Worm (Caenorhabditis elegans) whole organism, young adult: ENCODE results near the gene hpo-18.

Source experiments
- B0019.2 ChIP-seq: fragments of 200-800 bp; sonication (Bioruptor generic); conservative IDR thresholded peaks from 2 replicates; pipeline ENCODE4 v1.3.6; 2022; ENCODE audit warnings: missing genetic modification reagents, missing genetic modification characterization, missing compliant biosample characterization
- B0035.1 ChIP-seq: sonication (generic microtip); optimal IDR thresholded peaks from 2 replicates; lab custom pipeline; 2016; ENCODE audit warnings: missing genetic modification characterization, mild to moderate bottlenecking, missing compliant biosample characterization, missing genotype, missing genetic modification reagents
- B0261.1 ChIP-seq: sonication (generic microtip); optimal IDR thresholded peaks from 2 replicates; lab custom pipeline; 2016; ENCODE audit warnings: mild to moderate bottlenecking, missing genetic modification characterization, moderate library complexity, missing compliant biosample characterization
- F22D6.2 ChIP-seq: sonication (generic microtip); optimal IDR thresholded peaks from 2 replicates; lab custom pipeline; 2016; ENCODE audit warnings: mild to moderate bottlenecking, missing genetic modification characterization, missing compliant biosample characterization
- F23B12.7 ChIP-seq: sonication (generic microtip); optimal IDR thresholded peaks from 2 replicates; lab custom pipeline; 2017; ENCODE audit warnings: missing genetic modification characterization, mild to moderate bottlenecking, missing compliant biosample characterization, antibody characterized with exemption, moderate library complexity; ENCODE audit not compliant: insufficient read depth
- F57C9.4 ChIP-seq: sonication (generic microtip); optimal IDR thresholded peaks from 2 replicates; lab custom pipeline; 2017; ENCODE audit warnings: mild to moderate bottlenecking, missing genetic modification characterization, missing compliant biosample characterization
- T26A5.8 ChIP-seq: sonication (generic microtip); optimal IDR thresholded peaks from 2 replicates; lab custom pipeline; 2016; ENCODE audit warnings: missing genetic modification characterization, missing compliant biosample characterization
- ama-1 ChIP-seq, 3 experiments: fragments of 150-350 bp in 1 of 3; sonication (generic microtip) in 2 of 3; optimal IDR thresholded peaks; 2 replicates each; lab custom pipeline; 2014 to 2018; ENCODE audit warnings: missing biosample characterization in 2 of 3, missing genetic modification characterization in 2 of 3, missing genetic modification reagents in 2 of 3
- atf-7 ChIP-seq: sonication (generic microtip); optimal IDR thresholded peaks from 2 replicates; lab custom pipeline; 2017; ENCODE audit warnings: mild to moderate bottlenecking, missing genetic modification characterization, missing compliant biosample characterization
- athp-1 ChIP-seq: sonication (generic microtip); optimal IDR thresholded peaks from 2 replicates; lab custom pipeline; 2017; ENCODE audit warnings: mild to moderate bottlenecking, missing genetic modification characterization, missing compliant biosample characterization
- bed-2 ChIP-seq: fragments of 200-800 bp; sonication (Bioruptor generic); IDR thresholded peaks from 2 replicates; pipeline ENCODE4 v1.3.6; 2022; ENCODE audit warnings: missing genetic modification reagents, missing genetic modification characterization, missing compliant biosample characterization
- ceh-27 ChIP-seq: fragments of 200-800 bp; sonication (Bioruptor generic); optimal IDR thresholded peaks from 2 replicates; lab custom pipeline; 2018; ENCODE audit warnings: mild to moderate bottlenecking, missing genetic modification characterization, moderate library complexity, missing compliant biosample characterization
- ceh-58 ChIP-seq: fragments of 200-800 bp; sonication (Bioruptor generic); IDR thresholded peaks from 2 replicates; pipeline ENCODE4 v1.3.6; 2022; ENCODE audit warnings: missing genetic modification characterization, missing compliant biosample characterization
- ceh-79 ChIP-seq: sonication (generic microtip); optimal IDR thresholded peaks from 2 replicates; lab custom pipeline; 2017; ENCODE audit warnings: mild to moderate bottlenecking, missing genetic modification characterization, missing compliant biosample characterization
- ceh-91 ChIP-seq: fragments of 200-800 bp; sonication (Bioruptor generic); IDR thresholded peaks from 2 replicates; pipeline ENCODE4 v1.3.6; 2022; ENCODE audit warnings: missing genetic modification reagents, missing genetic modification characterization, missing compliant biosample characterization
- chd-7 ChIP-seq: sonication (generic microtip); optimal IDR thresholded peaks from 2 replicates; lab custom pipeline; 2016; ENCODE audit warnings: mild to moderate bottlenecking, missing genetic modification characterization, moderate library complexity, missing compliant biosample characterization
- dpff-1 ChIP-seq: sonication (generic microtip); optimal IDR thresholded peaks from 2 replicates; lab custom pipeline; 2017; ENCODE audit warnings: mild to moderate bottlenecking, missing genetic modification characterization, missing compliant biosample characterization
- efl-1 ChIP-seq: fragments of 150-350 bp; optimal IDR thresholded peaks from 2 replicates; lab custom pipeline; 2014; ENCODE audit warnings: missing biosample characterization, missing genetic modification reagents, missing genetic modification characterization
- hmg-1.2 ChIP-seq: fragments of 200-800 bp; sonication (Bioruptor generic); IDR thresholded peaks from 2 replicates; pipeline ENCODE4 v1.3.6; 2022; ENCODE audit warnings: missing genetic modification reagents, missing genetic modification characterization, missing compliant biosample characterization
- hmg-20 ChIP-seq: fragments of 200-800 bp; sonication (Bioruptor generic); IDR thresholded peaks from 2 replicates; pipeline ENCODE4 v1.3.6; 2022; ENCODE audit warnings: missing genetic modification reagents, missing genetic modification characterization, missing compliant biosample characterization
- lag-1 ChIP-seq: fragments of 200-800 bp; sonication (Bioruptor generic); IDR thresholded peaks from 2 replicates; pipeline ENCODE4 v1.3.6; 2022; ENCODE audit warnings: missing genetic modification reagents, missing genetic modification characterization, missing compliant biosample characterization
- lsl-1 ChIP-seq: fragments of 200-800 bp; sonication (Bioruptor generic); optimal IDR thresholded peaks from 2 replicates; lab custom pipeline; 2018; ENCODE audit warnings: mild to moderate bottlenecking, missing genetic modification characterization, moderate library complexity, missing compliant biosample characterization
- madf-8 ChIP-seq: fragments of 200-800 bp; sonication (Bioruptor generic); conservative IDR thresholded peaks from 2 replicates; pipeline ENCODE4 v1.3.6; 2022; ENCODE audit warnings: missing genetic modification reagents, missing genetic modification characterization, missing compliant biosample characterization
- mcd-1 ChIP-seq: fragments of 200-800 bp; sonication (Bioruptor generic); IDR thresholded peaks from 2 replicates; pipeline ENCODE4 v1.3.6; 2022; ENCODE audit warnings: missing genetic modification reagents, missing genetic modification characterization, missing compliant biosample characterization
- mes-4 ChIP-seq: sonication (generic microtip); optimal IDR thresholded peaks from 2 replicates; lab custom pipeline; 2016; ENCODE audit warnings: missing genotype, missing genetic modification characterization, missing compliant biosample characterization
- nhr-179 ChIP-seq: sonication (generic microtip); optimal IDR thresholded peaks from 2 replicates; lab custom pipeline; 2016; ENCODE audit warnings: mild to moderate bottlenecking, missing genetic modification characterization, missing compliant biosample characterization
- pbrm-1 ChIP-seq: fragments of 200-800 bp; sonication (Bioruptor generic); IDR thresholded peaks from 2 replicates; pipeline ENCODE4 v1.3.6; 2022; ENCODE audit warnings: missing genetic modification reagents, missing genetic modification characterization, missing compliant biosample characterization
- rcor-1 ChIP-seq: fragments of 200-800 bp; sonication (Bioruptor generic); IDR thresholded peaks from 2 replicates; pipeline ENCODE4 v1.3.6; 2022; ENCODE audit warnings: missing genetic modification reagents, missing genetic modification characterization, missing compliant biosample characterization
- snpc-1.1 ChIP-seq: sonication (generic microtip); optimal IDR thresholded peaks from 2 replicates; lab custom pipeline; 2017; ENCODE audit warnings: missing genetic modification characterization, mild to moderate bottlenecking, missing compliant biosample characterization, antibody characterized with exemption, moderate library complexity, missing genotype, missing genetic modification reagents; ENCODE audit not compliant: insufficient read depth
- snpc-3.4 ChIP-seq: sonication (generic microtip); optimal IDR thresholded peaks from 2 replicates; lab custom pipeline; 2017; ENCODE audit warnings: missing genetic modification characterization, mild to moderate bottlenecking, missing compliant biosample characterization, antibody characterized with exemption, moderate library complexity, missing genotype, missing genetic modification reagents
- unc-62 ChIP-seq: fragments of 150-350 bp; optimal IDR thresholded peaks from 2 replicates; lab custom pipeline; 2014; ENCODE audit warnings: missing biosample characterization, missing genetic modification reagents, missing genetic modification characterization
- ztf-6 ChIP-seq: fragments of 200-800 bp; sonication (Bioruptor generic); IDR thresholded peaks from 2 replicates; pipeline ENCODE4 v1.3.6; 2022; ENCODE audit warnings: missing genetic modification reagents, missing genetic modification characterization, missing compliant biosample characterization

The hpo-18 gene

DNA sequence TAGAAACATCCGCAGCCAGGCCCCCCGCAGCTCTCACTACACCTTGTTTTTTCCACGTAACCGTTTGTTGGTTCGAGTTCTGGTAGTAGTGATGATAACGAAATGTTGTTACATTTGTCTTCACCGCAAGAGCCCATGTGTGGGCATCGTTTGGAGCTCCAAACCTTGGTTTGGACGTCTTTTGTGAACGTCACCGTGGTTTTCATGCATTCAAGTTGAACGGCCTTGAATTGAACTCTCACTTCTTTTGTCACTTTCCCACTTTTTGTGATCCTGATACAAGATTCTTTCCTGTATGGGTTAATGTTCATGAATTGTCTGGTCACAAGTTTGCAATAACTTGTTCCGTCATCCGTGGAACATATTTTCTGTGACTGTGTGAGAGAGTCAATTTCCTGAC lies 42.4 kb downstream of the hpo-18 start (continued):
- TF ChIP-seq snpc-1.1 (tag; lab: Kevin White, UChicago), result no peak

DNA sequence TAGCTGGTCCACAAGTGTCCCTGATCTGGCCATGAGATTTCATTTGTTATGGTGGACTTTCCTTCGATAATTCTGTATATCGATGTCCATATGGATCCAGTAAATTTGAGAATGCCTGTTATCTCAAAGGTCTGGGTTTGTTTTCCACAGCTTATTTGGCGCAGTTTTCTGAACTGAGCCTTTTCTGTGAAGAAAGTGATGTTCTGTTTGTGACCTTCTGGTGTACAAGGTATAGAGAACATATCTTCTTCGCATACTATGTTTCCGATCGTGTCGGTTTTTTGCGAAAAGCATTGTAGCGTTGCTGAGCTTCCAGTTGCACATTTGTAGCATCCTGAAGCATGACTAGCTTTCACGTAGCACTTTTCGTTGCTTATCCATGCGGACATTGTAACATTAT lies 43.4 kb downstream of the hpo-18 start:
- no peak for TF ChIP-seq ceh-58 (GFP tag; lab: Robert Waterston, UW)
- no peak for TF ChIP-seq lag-1 (GFP tag; lab: Robert Waterston, UW)
- TF ChIP-seq snpc-3.4 (tag; lab: Kevin White, UChicago), result no peak
- TF ChIP-seq mcd-1, result no peak
- no peak for TF ChIP-seq ceh-79 (tag; lab: Kevin White, UChicago)

ce11 chrV:4299741-4300140 lies 46.5 kb downstream of the hpo-18 start, which contains the start of gene ZC132.3:
Gene ZC132.3, minus strand, starts transcription at chrV:4299841.
- TF ChIP-seq ceh-91 (GFP tag; lab: Robert Waterston, UW), result no peak
- no peak for TF ChIP-seq hmg-1.2 (GFP tag; lab: Robert Waterston, UW)
- TF ChIP-seq ama-1 (optimal IDR thresholded peaks at IDR 0.05; lab: Kevin White, UChicago), result no peak
- no peak for TF ChIP-seq ama-1 (GFP tag; optimal IDR thresholded peaks at IDR 0.05; lab: Kevin White, UChicago)
- no peak for TF ChIP-seq athp-1 (tag; lab: Kevin White, UChicago)
- no peak for TF ChIP-seq ceh-58 (GFP tag; lab: Robert Waterston, UW)
- TF ChIP-seq ztf-6 (GFP tag; lab: Robert Waterston, UW), result no peak
- no peak for TF ChIP-seq nhr-179 (tag; lab: Kevin White, UChicago)
- no peak for TF ChIP-seq mes-4
- no peak for TF ChIP-seq ceh-27 (GFP tag; lab: Kevin White, UChicago)
- TF ChIP-seq pbrm-1 (GFP tag; lab: Robert Waterston, UW), result no peak

DNA sequence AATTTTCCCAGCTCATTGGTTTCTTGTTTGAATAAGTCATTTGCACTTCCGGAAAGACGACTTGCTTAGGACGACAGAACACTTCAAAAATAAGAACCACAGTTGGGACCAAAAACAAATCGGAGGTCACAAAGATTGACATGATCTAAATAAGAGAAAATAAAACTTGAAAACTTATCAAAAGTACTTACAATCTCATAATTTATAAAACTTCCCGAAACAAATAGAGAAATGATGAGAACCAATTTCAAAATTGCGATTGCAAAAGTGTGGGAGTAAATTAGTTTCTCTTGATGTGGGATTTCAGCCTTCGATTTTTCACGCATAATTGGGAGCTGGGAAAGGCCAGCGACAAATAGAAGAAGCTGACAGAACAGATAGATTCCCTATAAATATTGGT lies 47.6 kb downstream of the hpo-18 start, which contains the start of gene ZC132.11:
Gene ZC132.11, minus strand, starts transcription at position 101 of the 400 bp plus-strand sequence.
- TF ChIP-seq B0019.2 (no peak), madf-8 (GFP tag; lab: Robert Waterston, UW) (no peak), bed-2 (GFP tag; lab: Robert Waterston, UW) (no peak), F22D6.2 (tag; lab: Kevin White, UChicago) (no peak), chd-7 (tag; lab: Kevin White, UChicago) (no peak), B0035.1 (tag; lab: Kevin White, UChicago) (no peak), F23B12.7 (no peak), atf-7 (no peak), hmg-20 (GFP tag; lab: Robert Waterston, UW) (no peak), dpff-1 (no peak), rcor-1 (no peak), T26A5.8 (tag; lab: Kevin White, UChicago) (no peak), lsl-1 (GFP tag; lab: Kevin White, UChicago) (no peak), unc-62 (GFP tag; lab: Kevin White, UChicago) (no peak), B0261.1 (tag; lab: Kevin White, UChicago) (no peak), F57C9.4 (no peak), efl-1 (GFP tag; lab: Kevin White, UChicago) (no peak)
